Worm (Caenorhabditis elegans) whole organism, mixed stage, embryonic: ENCODE data around the gene C08B6.11.

Experiments used
- blmp-1 ChIP-seq: fragments of 150-350 bp; optimal IDR thresholded peaks from 2 replicates; lab custom pipeline; 2014; ENCODE audit warnings: missing biosample characterization, missing genetic modification characterization
- elt-1 ChIP-seq: sonication (generic microtip); optimal IDR thresholded peaks from 2 replicates; lab custom pipeline; 2017; ENCODE audit warnings: missing genetic modification characterization, mild to moderate bottlenecking, missing compliant biosample characterization, antibody characterized with exemption, moderate library complexity, borderline replicate concordance; ENCODE audit not compliant: insufficient read depth
- hlh-1 ChIP-seq: fragments of 150-350 bp; optimal IDR thresholded peaks from 2 replicates; lab custom pipeline; 2014; ENCODE audit warnings: missing biosample characterization, missing genetic modification reagents, missing genetic modification characterization
- lin-13 ChIP-seq: fragments of 150-350 bp; optimal IDR thresholded peaks from 2 replicates; lab custom pipeline; 2014; ENCODE audit warnings: missing biosample characterization, missing genetic modification characterization
- mls-2 ChIP-seq: sonication (generic microtip); optimal IDR thresholded peaks from 2 replicates; lab custom pipeline; 2016; ENCODE audit warnings: mild to moderate bottlenecking, missing genetic modification characterization, moderate library complexity, missing compliant biosample characterization
- nhr-237 ChIP-seq: fragments of 150-350 bp; optimal IDR thresholded peaks from 2 replicates; lab custom pipeline; 2014; ENCODE audit warnings: missing biosample characterization, missing genetic modification characterization
- snpc-4 ChIP-seq: fragments of 150-350 bp; optimal IDR thresholded peaks from 2 replicates; lab custom pipeline; 2014; ENCODE audit warnings: missing biosample characterization, missing genetic modification characterization
- unc-39 ChIP-seq: fragments of 150-350 bp; optimal IDR thresholded peaks from 2 replicates; lab custom pipeline; 2014; ENCODE audit warnings: missing biosample characterization, missing genetic modification characterization
- unc-62 ChIP-seq: fragments of 150-350 bp; optimal IDR thresholded peaks from 2 replicates; lab custom pipeline; 2014; ENCODE audit warnings: missing biosample characterization, missing genetic modification reagents, missing genetic modification characterization

- TF ChIP-seq hlh-1 (tag; lab: Kevin White, UChicago) = peak; percentile 52
- TF ChIP-seq unc-39 (tag; lab: Kevin White, UChicago) = no peak
- TF ChIP-seq elt-1 = no peak
- TF ChIP-seq lin-13 = no peak
- no peak for TF ChIP-seq snpc-4 (tag; lab: Kevin White, UChicago)
- TF ChIP-seq mls-2 (tag; lab: Kevin White, UChicago) = no peak
- no peak for TF ChIP-seq unc-62 (GFP tag; lab: Kevin White, UChicago)
- no peak for TF ChIP-seq nhr-237 (tag; lab: Kevin White, UChicago)
- no peak for TF ChIP-seq blmp-1 (tag; lab: Kevin White, UChicago)
Measured at ce11 chrV:10086141-10086540, 21.3 kb upstream of the C08B6.11 start.
